Fruit fly (Drosophila melanogaster) whole organism, embryonic: ENCODE results near the gene dpr20.

Experiments
- Adf1 ChIP-seq: fragments of 200-800 bp; sonication (Bioruptor generic); IDR thresholded peaks from 2 replicates; pipeline ENCODE4 v1.3.6; 2022; ENCODE audit warnings: missing biosample characterization, missing genetic modification characterization
- Aef1 ChIP-seq: fragments of 200-800 bp; sonication (Bioruptor generic); IDR thresholded peaks from 3 replicates; pipeline ENCODE4 v1.3.6; 2022; ENCODE audit warnings: missing biosample characterization, missing genetic modification characterization
- Atf3 ChIP-seq: fragments of 200-800 bp; sonication (Bioruptor generic); optimal IDR thresholded peaks from 3 replicates; lab custom pipeline; 2016; ENCODE audit warnings: missing biosample characterization, missing genetic modification characterization
- B-H2 ChIP-seq: fragments of 200-800 bp; sonication (Bioruptor generic); optimal IDR thresholded peaks from 2 replicates; lab custom pipeline; 2018; ENCODE audit warnings: missing biosample characterization, mild to moderate bottlenecking, missing genetic modification characterization
- CG10543 ChIP-seq: fragments of 200-800 bp; sonication (Bioruptor generic); optimal IDR thresholded peaks from 3 replicates; lab custom pipeline; 2017; ENCODE audit warnings: missing biosample characterization, mild to moderate bottlenecking, missing genetic modification characterization, moderate library complexity
- CG11093 ChIP-seq: fragments of 200-800 bp; sonication (Bioruptor generic); IDR thresholded peaks from 3 replicates; pipeline ENCODE4 v1.3.6; 2022; ENCODE audit warnings: missing biosample characterization, missing genetic modification characterization
- CG11247 ChIP-seq: fragments of 200-800 bp; sonication (Bioruptor generic); IDR thresholded peaks from 2 replicates; pipeline ENCODE4 v1.3.6; 2022; ENCODE audit warnings: missing biosample characterization, missing genetic modification characterization
- CG11695 ChIP-seq: fragments of 200-800 bp; sonication (Bioruptor generic); IDR thresholded peaks from 3 replicates; pipeline ENCODE4 v1.3.6; 2022; ENCODE audit warnings: missing biosample characterization, missing genetic modification characterization
- CG13123 ChIP-seq: fragments of 200-800 bp; sonication (Bioruptor generic); optimal IDR thresholded peaks from 2 replicates; lab custom pipeline; 2016; ENCODE audit warnings: missing biosample characterization, missing genetic modification characterization
- CG14965 ChIP-seq: fragments of 200-800 bp; sonication (Bioruptor generic); optimal IDR thresholded peaks from 2 replicates; lab custom pipeline; 2016; ENCODE audit warnings: missing biosample characterization, missing genetic modification characterization, borderline replicate concordance
- CG15696 ChIP-seq: fragments of 200-800 bp; sonication (Bioruptor generic); optimal IDR thresholded peaks from 2 replicates; lab custom pipeline; 2019; ENCODE audit warnings: missing biosample characterization, mild to moderate bottlenecking, missing genetic modification characterization, moderate library complexity
- CG1792 ChIP-seq: fragments of 200-800 bp; sonication (Bioruptor generic); optimal IDR thresholded peaks from 2 replicates; lab custom pipeline; 2016; ENCODE audit warnings: missing biosample characterization, missing genetic modification characterization
- CG18619 ChIP-seq: fragments of 200-800 bp; sonication (Bioruptor generic); optimal IDR thresholded peaks from 3 replicates; lab custom pipeline; 2017; ENCODE audit warnings: missing biosample characterization, mild to moderate bottlenecking, missing genetic modification characterization
- CG2202 ChIP-seq: fragments of 200-800 bp; sonication (Bioruptor generic); optimal IDR thresholded peaks from 2 replicates; lab custom pipeline; 2018; ENCODE audit warnings: missing biosample characterization, mild to moderate bottlenecking, missing genetic modification characterization
- CG31441 ChIP-seq: fragments of 200-800 bp; sonication (Bioruptor generic); IDR thresholded peaks from 2 replicates; pipeline ENCODE4 v1.3.6; 2022; ENCODE audit warnings: missing biosample characterization, missing genetic modification characterization
- CG3838 ChIP-seq: fragments of 200-800 bp; sonication (Bioruptor generic); optimal IDR thresholded peaks from 3 replicates; lab custom pipeline; 2016; ENCODE audit warnings: missing biosample characterization, missing genetic modification characterization
- CG4854 ChIP-seq: fragments of 200-800 bp; sonication (Bioruptor generic); optimal IDR thresholded peaks from 2 replicates; lab custom pipeline; 2016; ENCODE audit warnings: missing biosample characterization, missing genetic modification characterization, inconsistent platforms
- CG6813 ChIP-seq: fragments of 200-800 bp; sonication (Bioruptor generic); optimal IDR thresholded peaks from 2 replicates; lab custom pipeline; 2017; ENCODE audit warnings: missing biosample characterization, missing genetic modification characterization, mild to moderate bottlenecking, moderate library complexity, missing genetic modification reagents
- CG8478 ChIP-seq: fragments of >200 bp; optimal IDR thresholded peaks from 2 replicates; lab custom pipeline; 2018
- CTCF ChIP-seq: fragments of 200-800 bp; sonication (Bioruptor generic); optimal IDR thresholded peaks from 2 replicates; lab custom pipeline; 2017; ENCODE audit warnings: missing biosample characterization, mild to moderate bottlenecking, missing genetic modification characterization, moderate library complexity
- Camta ChIP-seq: fragments of 200-800 bp; sonication (Bioruptor generic); optimal IDR thresholded peaks from 2 replicates; lab custom pipeline; 2016; ENCODE audit warnings: missing biosample characterization, missing genetic modification characterization
- Dek ChIP-seq: fragments of 200-800 bp; sonication (Bioruptor generic); optimal IDR thresholded peaks from 3 replicates; lab custom pipeline; 2019; ENCODE audit warnings: missing biosample characterization, mild to moderate bottlenecking, missing genetic modification characterization, moderate library complexity
- HLH4C ChIP-seq: fragments of 200-800 bp; sonication (Bioruptor generic); IDR thresholded peaks from 3 replicates; pipeline ENCODE4 v1.3.6; 2022; ENCODE audit warnings: missing biosample characterization, missing genetic modification characterization; ENCODE audit not compliant: partially characterized antibody
- Hmr ChIP-seq: fragments of 200-800 bp; sonication (Bioruptor generic); optimal IDR thresholded peaks from 3 replicates; lab custom pipeline; 2017; ENCODE audit warnings: mild to moderate bottlenecking, missing biosample characterization, missing genetic modification reagents, missing genetic modification characterization
- Hr39 ChIP-seq: fragments of >200 bp; optimal IDR thresholded peaks from 2 replicates; lab custom pipeline; 2017
- Opbp ChIP-seq: fragments of 200-800 bp; sonication (Bioruptor generic); IDR thresholded peaks from 3 replicates; pipeline ENCODE4 v1.3.6; 2022; ENCODE audit warnings: missing biosample characterization, missing genetic modification characterization; ENCODE audit not compliant: partially characterized antibody
- Sin3A ChIP-seq: fragments of >200 bp; optimal IDR thresholded peaks from 2 replicates; lab custom pipeline; 2018
- Ssrp ChIP-seq: fragments of 200-800 bp; sonication (Bioruptor generic); optimal IDR thresholded peaks from 2 replicates; lab custom pipeline; 2018; ENCODE audit warnings: missing biosample characterization, mild to moderate bottlenecking, missing genetic modification characterization, moderate library complexity
- Vsx1 ChIP-seq: fragments of 200-800 bp; sonication (Bioruptor generic); optimal IDR thresholded peaks from 2 replicates; lab custom pipeline; 2017; ENCODE audit warnings: missing biosample characterization, mild to moderate bottlenecking, missing genetic modification characterization, missing genetic modification reagents
- ap ChIP-seq: fragments of 200-800 bp; sonication (Bioruptor generic); IDR thresholded peaks from 2 replicates; pipeline ENCODE4 v1.3.6; 2022; ENCODE audit warnings: missing biosample characterization, missing genetic modification characterization
- bsh ChIP-seq, 2 experiments: fragments of 200-800 bp; sonication (Bioruptor generic); optimal IDR thresholded peaks; 2 replicates each; lab custom pipeline; 2017 to 2018; ENCODE audit warnings: mild to moderate bottlenecking in 2 of 2, missing biosample characterization in 2 of 2, missing genetic modification characterization in 2 of 2, moderate library complexity in 1 of 2
- chif ChIP-seq, 2 experiments: fragments of 200-800 bp; sonication (Bioruptor generic); optimal IDR thresholded peaks; 3 replicates each; lab custom pipeline; 2016; ENCODE audit warnings: missing biosample characterization in 2 of 2, missing genetic modification characterization in 2 of 2
- dmrt99B ChIP-seq: fragments of 200-800 bp; sonication (Bioruptor generic); optimal IDR thresholded peaks from 2 replicates; lab custom pipeline; 2018; ENCODE audit warnings: missing biosample characterization, mild to moderate bottlenecking, missing genetic modification characterization, moderate library complexity
- grau ChIP-seq: fragments of 200-800 bp; optimal IDR thresholded peaks from 3 replicates; lab custom pipeline; 2019; ENCODE audit warnings: missing biosample characterization, mild to moderate bottlenecking, missing genetic modification characterization, moderate library complexity
- kay ChIP-seq: fragments of 200-800 bp; sonication (Bioruptor generic); optimal IDR thresholded peaks from 2 replicates; lab custom pipeline; 2016; ENCODE audit warnings: missing biosample characterization, missing genetic modification characterization
- kni ChIP-seq: fragments of 200-800 bp; sonication (Bioruptor generic); optimal IDR thresholded peaks from 3 replicates; lab custom pipeline; 2017; ENCODE audit warnings: mild to moderate bottlenecking, missing biosample characterization, missing genetic modification reagents, missing genetic modification characterization
- lab ChIP-seq: fragments of 200-800 bp; sonication (Bioruptor generic); optimal IDR thresholded peaks from 3 replicates; lab custom pipeline; 2017; ENCODE audit warnings: missing biosample characterization, missing genetic modification characterization, mild to moderate bottlenecking, moderate library complexity, missing genetic modification reagents
- lilli ChIP-seq: fragments of 200-800 bp; sonication (Bioruptor generic); optimal IDR thresholded peaks from 3 replicates; lab custom pipeline; 2016; ENCODE audit warnings: missing biosample characterization, missing genetic modification characterization
- mirr ChIP-seq: fragments of 200-800 bp; sonication (Bioruptor generic); optimal IDR thresholded peaks from 3 replicates; lab custom pipeline; 2018; ENCODE audit warnings: missing biosample characterization, mild to moderate bottlenecking, missing genetic modification characterization
- nerfin-2 ChIP-seq: fragments of 200-800 bp; sonication (Bioruptor generic); IDR thresholded peaks from 2 replicates; pipeline ENCODE4 v1.3.6; 2022; ENCODE audit warnings: missing biosample characterization, missing genetic modification characterization; ENCODE audit not compliant: partially characterized antibody
- oc ChIP-seq: fragments of 200-800 bp; sonication (Bioruptor generic); optimal IDR thresholded peaks from 2 replicates; lab custom pipeline; 2018; ENCODE audit warnings: missing biosample characterization, mild to moderate bottlenecking, missing genetic modification characterization, moderate library complexity
- otp ChIP-seq: fragments of 200-800 bp; sonication (Bioruptor generic); IDR thresholded peaks from 3 replicates; pipeline ENCODE4, ENCODE4 v1.3.6; 2022; ENCODE audit warnings: missing biosample characterization, missing genetic modification characterization
- pum ChIP-seq: fragments of 200-800 bp; sonication (Bioruptor generic); optimal IDR thresholded peaks from 2 replicates; lab custom pipeline; 2016; ENCODE audit warnings: missing biosample characterization, missing genetic modification characterization
- salm ChIP-seq: fragments of 200-800 bp; sonication (Bioruptor generic); optimal IDR thresholded peaks from 2 replicates; lab custom pipeline; 2018; ENCODE audit warnings: missing biosample characterization, mild to moderate bottlenecking, missing genetic modification characterization
- sens ChIP-seq: fragments of 200-800 bp; sonication (Bioruptor generic); peaks from one replicate; lab custom pipeline; 2016; ENCODE audit warnings: missing biosample characterization, missing genetic modification characterization
- sens-2 ChIP-seq: fragments of 200-800 bp; sonication (Bioruptor generic); IDR thresholded peaks from 2 replicates; pipeline ENCODE4 v1.3.6; 2022; ENCODE audit warnings: missing biosample characterization, missing genetic modification characterization
- sug ChIP-seq: fragments of 200-800 bp; optimal IDR thresholded peaks from 2 replicates; lab custom pipeline; 2019; ENCODE audit warnings: missing biosample characterization, mild to moderate bottlenecking, missing genetic modification characterization, moderate library complexity
- tgo ChIP-seq: fragments of 200-800 bp; sonication (Bioruptor generic); IDR thresholded peaks from 3 replicates; pipeline ENCODE4 v1.3.6; 2022; ENCODE audit warnings: missing biosample characterization, missing genetic modification characterization
- vvl ChIP-seq: fragments of 200-800 bp; sonication (Bioruptor generic); IDR thresholded peaks from 2 replicates; pipeline ENCODE4 v1.3.6; 2022; ENCODE audit warnings: missing biosample characterization, missing genetic modification characterization

Gene dpr20

dm6 chr3L:887423-888097 is 30.5 kb upstream of the dpr20 start (continued):
- no peak for TF ChIP-seq CG6813 (GFP tag; lab: Kevin White, UChicago)
- peak; percentile 65 for TF ChIP-seq mirr (GFP tag; lab: Kevin White, UChicago)
- no peak for TF ChIP-seq chif (GFP tag; optimal IDR thresholded peaks at IDR 0.05; lab: Kevin White, UChicago)
- TF ChIP-seq CTCF (GFP tag; lab: Kevin White, UChicago), result no peak
- TF ChIP-seq CG3838 (GFP tag; lab: Kevin White, UChicago), result no peak
- no peak for TF ChIP-seq Atf3 (GFP tag; lab: Kevin White, UChicago)
- peak; percentile 75 for TF ChIP-seq sens (GFP tag; lab: Kevin White, UChicago)
- no peak for TF ChIP-seq Ssrp (tag; lab: Kevin White, UChicago)
- no peak for TF ChIP-seq bsh (GFP tag; optimal IDR thresholded peaks at IDR 0.05; lab: Kevin White, UChicago)
- no peak for TF ChIP-seq HLH4C (GFP tag; lab: Robert Waterston, UW)
- peak; percentile 34 for TF ChIP-seq salm
- TF ChIP-seq kay (GFP tag; lab: Kevin White, UChicago), result no peak
- no peak for TF ChIP-seq CG4854 (GFP tag; lab: Kevin White, UChicago)
- no peak for TF ChIP-seq oc (tag; lab: Kevin White, UChicago)
- TF ChIP-seq tgo (GFP tag; lab: Robert Waterston, UW), result no peak
- TF ChIP-seq Adf1 (GFP tag; lab: Robert Waterston, UW), result no peak
- TF ChIP-seq sug (tag; lab: Kevin White, UChicago), result peak; percentile 84
- no peak for TF ChIP-seq CG11247 (GFP tag; lab: Robert Waterston, UW)
- no peak for TF ChIP-seq Opbp
- no peak for TF ChIP-seq CG31441
- no peak for TF ChIP-seq CG8478 (lab: Kevin White, UChicago)
- no peak for TF ChIP-seq ap (GFP tag; lab: Robert Waterston, UW)
- no peak for TF ChIP-seq Dek (tag; lab: Kevin White, UChicago)
- no peak for TF ChIP-seq CG14965 (GFP tag; lab: Kevin White, UChicago)
- TF ChIP-seq pum, result no peak
- no peak for TF ChIP-seq CG13123 (GFP tag; lab: Kevin White, UChicago)
- no peak for TF ChIP-seq CG2202 (tag; lab: Kevin White, UChicago)
- TF ChIP-seq Sin3A (lab: Kevin White, UChicago), result no peak
- TF ChIP-seq Vsx1, result peak; percentile 50
- TF ChIP-seq Hmr (GFP tag; lab: Kevin White, UChicago), result peak; percentile 29
- TF ChIP-seq lilli (GFP tag; lab: Kevin White, UChicago), result no peak
- TF ChIP-seq vvl, result 0 out of 2 replicates have a peak, but pooled peaks have one; percentile 9
- TF ChIP-seq CG1792, result no peak
- peak; percentile 39 for TF ChIP-seq CG10543 (GFP tag; lab: Kevin White, UChicago)
- peak; percentile 9 for TF ChIP-seq kni (GFP tag; lab: Kevin White, UChicago)
- no peak for TF ChIP-seq Camta (GFP tag; lab: Kevin White, UChicago)
- no peak for TF ChIP-seq Hr39 (lab: Kevin White, UChicago)
- no peak for TF ChIP-seq otp (GFP tag; lab: Robert Waterston, UW)
- TF ChIP-seq nerfin-2 (GFP tag; lab: Robert Waterston, UW), result no peak
- TF ChIP-seq grau, result no peak
- TF ChIP-seq sens-2, result no peak
- no peak for TF ChIP-seq Aef1 (GFP tag; lab: Robert Waterston, UW)
- TF ChIP-seq lab (GFP tag; lab: Kevin White, UChicago), result peak; percentile 47
- TF ChIP-seq dmrt99B (tag; lab: Kevin White, UChicago), result no peak
- TF ChIP-seq B-H2, result no peak
- TF ChIP-seq CG15696, result no peak
- no peak for TF ChIP-seq CG11695 (GFP tag; lab: Robert Waterston, UW)
- no peak for TF ChIP-seq CG18619 (GFP tag; lab: Kevin White, UChicago)
- TF ChIP-seq CG11093 (GFP tag; lab: Robert Waterston, UW), result no peak
